Fruit fly (Drosophila melanogaster): ENCODE measurements around the gene CG1271.
A peak's percentile ranks its signal among the peaks of the same experiment; 100 is the strongest.

The CG1271 gene

dm6 chr3L:3035769-3036583, 16.3 kb upstream of the CG1271 start (continued):
- TF ChIP-seq CG2202 (tag; optimal IDR thresholded peaks at IDR 0.05) (peak; percentile 76), seq (GFP tag; IDR thresholded peaks at IDR 0.05) (peak; percentile 88), CG14667 (GFP tag; IDR thresholded peaks at IDR 0.05) (peak; percentile 50), ftz-f1 (GFP tag; optimal IDR thresholded peaks at IDR 0.05) (no peak), salm (tag; optimal IDR thresholded peaks at IDR 0.05) (peak; percentile 55), CG14441 (GFP tag; IDR thresholded peaks at IDR 0.05) (peak; percentile 65; the same call in 1 of the 2 replicates), CG4854 (GFP tag; optimal IDR thresholded peaks at IDR 0.05) (peak; percentile 67), CG17186 (GFP tag; optimal IDR thresholded peaks at IDR 0.05) (peak; percentile 57), CG8478 (optimal IDR thresholded peaks at IDR 0.05) (no peak), HLH4C (GFP tag; IDR thresholded peaks at IDR 0.05; ENCODE audit: partially characterized antibody) (no peak), CTCF (GFP tag; optimal IDR thresholded peaks at IDR 0.05) (peak; percentile 27), CG6175 (GFP tag; IDR thresholded peaks at IDR 0.05) (no peak), CG9215 (GFP tag; IDR thresholded peaks at IDR 0.05) (peak; percentile 43; the same call in 1 of the 2 replicates), ci (GFP tag; IDR thresholded peaks at IDR 0.05) (peak; percentile 90), onecut (GFP tag; IDR thresholded peaks at IDR 0.05) (peak; percentile 75), mam (GFP tag; optimal IDR thresholded peaks at IDR 0.05) (peak; percentile 59), Optix (GFP tag; IDR thresholded peaks at IDR 0.05) (peak; percentile 46; the same call in 1 of the 3 replicates), HLH3B (GFP tag; IDR thresholded peaks at IDR 0.05) (peak; percentile 75), Dek (tag; optimal IDR thresholded peaks at IDR 0.05) (peak; percentile 74), Hr3 (GFP tag; optimal IDR thresholded peaks at IDR 0.05) (peak; percentile 48), Hmr (GFP tag; optimal IDR thresholded peaks at IDR 0.05) (peak; percentile 89), Taf1 (GFP tag; IDR thresholded peaks at IDR 0.05) (0 out of 2 replicates have a peak, but pooled peaks have one; percentile 18), otp (GFP tag; IDR thresholded peaks at IDR 0.05) (peak; percentile 68), Atf6 (GFP tag; IDR thresholded peaks at IDR 0.05) (peak; percentile 90), Sry-β (GFP tag; optimal IDR thresholded peaks at IDR 0.05) (peak; percentile 29), croc (GFP tag; conservative IDR thresholded peaks at IDR 0.05) (peak; percentile 44; the same call in 2 of the 3 replicates), CG12391 (tag; optimal IDR thresholded peaks at IDR 0.05) (peak; percentile 89), gsb-n (tag; optimal IDR thresholded peaks at IDR 0.05) (peak; percentile 84), aop (GFP tag; IDR thresholded peaks at IDR 0.05) (peak; percentile 56; the same call in 1 of the 2 replicates), gro (GFP tag; optimal IDR thresholded peaks at IDR 0.05) (peak; percentile 86), CG34422 (GFP tag; IDR thresholded peaks at IDR 0.05) (peak; percentile 66), tup (GFP tag; optimal IDR thresholded peaks at IDR 0.05) (peak; percentile 44), en (GFP tag; optimal IDR thresholded peaks at IDR 0.05) (peak; percentile 69), hb (GFP tag; IDR thresholded peaks at IDR 0.05; ENCODE audit: partially characterized antibody) (no peak), ATbp (GFP tag; optimal IDR thresholded peaks at IDR 0.05) (peak; percentile 75), CG4282 (GFP tag; optimal IDR thresholded peaks at IDR 0.05) (peak; percentile 33), bowl (GFP tag; IDR thresholded peaks at IDR 0.05) (peak; percentile 17; the same call in 1 of the 2 replicates), Tbp (GFP tag; optimal IDR thresholded peaks at IDR 0.05) (no peak), CG31388 (GFP tag; optimal IDR thresholded peaks at IDR 0.05) (peak; percentile 51), CG4328 (GFP tag; optimal IDR thresholded peaks at IDR 0.05) (peak; percentile 87), CG43689 (GFP tag; IDR thresholded peaks at IDR 0.05) (peak; percentile 37; the same call in 1 of the 2 replicates), CG15073 (GFP tag; optimal IDR thresholded peaks at IDR 0.05) (no peak), CG3838 (GFP tag; optimal IDR thresholded peaks at IDR 0.05) (peak; percentile 40), CG15696 (tag; optimal IDR thresholded peaks at IDR 0.05) (peak; percentile 88), Bdp1 (GFP tag; optimal IDR thresholded peaks at IDR 0.05) (peak; percentile 69), pzg (GFP tag; optimal IDR thresholded peaks at IDR 0.05) (no peak), zen2 (GFP tag; IDR thresholded peaks at IDR 0.05; ENCODE audit: partially characterized antibody) (no peak), Abd-B (GFP tag; optimal IDR thresholded peaks at IDR 0.05) (peak; percentile 61), CG2712 (tag; optimal IDR thresholded peaks at IDR 0.05) (peak; percentile 88), CG1647 (GFP tag; optimal IDR thresholded peaks at IDR 0.05) (peak; percentile 42)
